Fruit fly (Drosophila melanogaster): ENCODE data around the gene CG13010.

CG13010 gene

dm6 chrX:16650078-16651063 lies 28.4 kb downstream of the CG13010 start (continued):
- TF ChIP-seq chm (GFP tag; IDR thresholded peaks at IDR 0.05) (no peak), CG8281 (tag; optimal IDR thresholded peaks at IDR 0.05) (peak; percentile 60), Atf-2 (GFP tag; optimal IDR thresholded peaks at IDR 0.05) (no peak), unc-4 (GFP tag; IDR thresholded peaks at IDR 0.05; ENCODE audit: partially characterized antibody) (no peak), Vsx1 (GFP tag; optimal IDR thresholded peaks at IDR 0.05) (peak; percentile 50), CG10959 (GFP tag; IDR thresholded peaks at IDR 0.05) (no peak), Xbp1 (GFP tag; optimal IDR thresholded peaks at IDR 0.05) (peak; percentile 21), prd (optimal IDR thresholded peaks at IDR 0.05) (no peak), prd (GFP tag; IDR thresholded peaks at IDR 0.05) (peak; percentile 26; the same call in 1 of the 3 replicates), Deaf1 (tag; optimal IDR thresholded peaks at IDR 0.05) (no peak), mld (GFP tag; IDR thresholded peaks at IDR 0.05; ENCODE audit: partially characterized antibody) (no peak), MBD-R2 (GFP tag; IDR thresholded peaks at IDR 0.05) (no peak), CG2712 (tag; optimal IDR thresholded peaks at IDR 0.05) (peak; percentile 15), CG11398 (GFP tag; optimal IDR thresholded peaks at IDR 0.05) (no peak), CG18619 (GFP tag; optimal IDR thresholded peaks at IDR 0.05) (no peak), gfzf (GFP tag; optimal IDR thresholded peaks at IDR 0.05) (no peak), CG32767 (GFP tag; IDR thresholded peaks at IDR 0.05) (no peak), btn (GFP tag; optimal IDR thresholded peaks at IDR 0.05) (no peak), Blimp-1 (GFP tag; optimal IDR thresholded peaks at IDR 0.05) (no peak), CG4730 (GFP tag; IDR thresholded peaks at IDR 0.05) (no peak), Max (GFP tag; optimal IDR thresholded peaks at IDR 0.05) (no peak), CG8924 (tag; optimal IDR thresholded peaks at IDR 0.05) (peak; percentile 26), CG1792 (GFP tag; optimal IDR thresholded peaks at IDR 0.05) (no peak), CG13296 (GFP tag; optimal IDR thresholded peaks at IDR 0.05) (peak; percentile 17), psq (GFP tag; optimal IDR thresholded peaks at IDR 0.05) (no peak), CG1603 (tag; optimal IDR thresholded peaks at IDR 0.05) (peak; percentile 41), Ets65A (GFP tag) (peak; percentile 93), CG11696 (GFP tag; IDR thresholded peaks at IDR 0.05) (peak; percentile 62), zfh1 (GFP tag; IDR thresholded peaks at IDR 0.05) (peak; percentile 84), CG4707 (GFP tag; optimal IDR thresholded peaks at IDR 0.05) (peak; percentile 95), D19A (tag; optimal IDR thresholded peaks at IDR 0.05) (no peak), CG6175 (GFP tag; IDR thresholded peaks at IDR 0.05) (peak; percentile 15; the same call in 1 of the 3 replicates), H15 (GFP tag; IDR thresholded peaks at IDR 0.05) (peak; percentile 64), HmgD (GFP tag; optimal IDR thresholded peaks at IDR 0.05) (no peak), CG30020 (tag; optimal IDR thresholded peaks at IDR 0.05) (no peak), dpn (GFP tag; optimal IDR thresholded peaks at IDR 0.05) (peak in 1 of 2 experiments; percentile 81), tio (GFP tag; optimal IDR thresholded peaks at IDR 0.05) (no peak), CG6272 (GFP tag; IDR thresholded peaks at IDR 0.05) (no peak), D19B (GFP tag; optimal IDR thresholded peaks at IDR 0.05) (no peak), CG9437 (GFP tag; optimal IDR thresholded peaks at IDR 0.05) (no peak), stc (GFP tag; IDR thresholded peaks at IDR 0.05) (peak; percentile 72), CG14050 (GFP tag; IDR thresholded peaks at IDR 0.05) (peak; percentile 75), nerfin-1 (tag; optimal IDR thresholded peaks at IDR 0.05) (no peak), Spps (tag; optimal IDR thresholded peaks at IDR 0.05) (no peak), pnt (GFP tag; optimal IDR thresholded peaks at IDR 0.05) (peak; percentile 70), CG7271 (tag; optimal IDR thresholded peaks at IDR 0.05) (no peak), esg (GFP tag; conservative IDR thresholded peaks at IDR 0.05) (peak; percentile 89), tap (tag; optimal IDR thresholded peaks at IDR 0.05) (no peak), CG15601 (tag; optimal IDR thresholded peaks at IDR 0.05) (peak; percentile 37)

Measured in whole organism, embryonic.